Fruit fly (Drosophila melanogaster): Measurements from ENCODE around the gene Cbp80.

The Cbp80 gene

DNA sequence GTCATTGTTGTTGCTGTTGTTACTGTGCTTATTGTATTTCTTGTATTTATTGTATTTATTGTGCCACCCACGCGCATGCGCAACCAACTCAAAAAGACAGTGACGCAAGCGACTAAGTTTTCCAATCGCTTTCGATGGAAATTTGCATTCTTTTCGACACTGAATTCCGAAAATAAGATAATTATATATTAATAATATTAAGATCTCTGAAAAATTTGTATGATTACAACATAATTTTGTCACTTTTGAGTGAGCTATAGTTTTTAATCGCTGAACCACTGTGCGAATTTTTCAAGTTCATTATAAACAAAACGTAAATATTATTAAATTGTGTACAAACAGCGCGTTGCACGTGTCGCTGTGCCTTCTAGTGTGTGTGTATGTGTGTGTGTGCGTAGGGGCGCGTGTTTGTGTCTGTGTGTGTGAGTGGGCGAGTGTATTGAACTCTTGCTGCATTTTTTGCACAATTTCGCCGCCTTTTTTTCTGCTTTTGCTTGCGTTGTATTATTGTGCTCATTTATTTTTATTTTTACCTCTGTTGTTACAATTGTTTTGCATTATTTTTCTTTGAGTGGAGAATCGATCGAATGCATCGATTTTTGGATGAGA lies 34.0 kb upstream of the Cbp80 start:
- peak; percentile 46 for TF ChIP-seq CG8632 (GFP tag; optimal IDR thresholded peaks at IDR 0.05)
- no peak for TF ChIP-seq CG1621 (tag; optimal IDR thresholded peaks at IDR 0.05)
- peak; percentile 19 for TF ChIP-seq CG3919 (GFP tag; optimal IDR thresholded peaks at IDR 0.05)
- peak; percentile 22 for TF ChIP-seq CG32006 (GFP tag; optimal IDR thresholded peaks at IDR 0.05)
- TF ChIP-seq Blimp-1 (GFP tag; optimal IDR thresholded peaks at IDR 0.05) = no peak
- TF ChIP-seq Hr4 (GFP tag; optimal IDR thresholded peaks at IDR 0.05) = no peak
- TF ChIP-seq CG15336 (GFP tag; IDR thresholded peaks at IDR 0.05) = no peak
- TF ChIP-seq salr (GFP tag; optimal IDR thresholded peaks at IDR 0.05) = no peak
- peak; percentile 37 for TF ChIP-seq achi (GFP tag; optimal IDR thresholded peaks at IDR 0.05)
- 0 out of 2 replicates have a peak, but pooled peaks have one; percentile 28 for TF ChIP-seq Gug (GFP tag; IDR thresholded peaks at IDR 0.05)
- TF ChIP-seq ss (GFP tag; optimal IDR thresholded peaks at IDR 0.05) = no peak
- peak; percentile 12 for TF ChIP-seq net (GFP tag; optimal IDR thresholded peaks at IDR 0.05)
- peak; percentile 46 for TF ChIP-seq CG34406 (GFP tag; optimal IDR thresholded peaks at IDR 0.05)
- no peak for TF ChIP-seq CG9139 (GFP tag; optimal IDR thresholded peaks at IDR 0.05)
- TF ChIP-seq Ets96B (tag; optimal IDR thresholded peaks at IDR 0.05) = no peak
- no peak for TF ChIP-seq CG4318 (GFP tag; optimal IDR thresholded peaks at IDR 0.05)
- no peak for TF ChIP-seq CG11762 (GFP tag; optimal IDR thresholded peaks at IDR 0.05; ENCODE audit: insufficient read depth)
- peak; percentile 35 for TF ChIP-seq lz (GFP tag; optimal IDR thresholded peaks at IDR 0.05)
- TF ChIP-seq dsx (GFP tag; optimal IDR thresholded peaks at IDR 0.05; ENCODE audit: poor library complexity, severe bottlenecking) = no peak
- TF ChIP-seq Ets21C (GFP tag; optimal IDR thresholded peaks at IDR 0.05) = no peak
- peak; percentile 70 for TF ChIP-seq Eip78C (GFP tag)
- TF ChIP-seq CG10631 (GFP tag; optimal IDR thresholded peaks at IDR 0.05) = peak; percentile 4
- TF ChIP-seq Smox (GFP tag; optimal IDR thresholded peaks at IDR 0.05) = peak; percentile 19
- peak; percentile 46 for TF ChIP-seq esn (GFP tag; optimal IDR thresholded peaks at IDR 0.05)
- peak; percentile 22 for TF ChIP-seq CG31627 (GFP tag; optimal IDR thresholded peaks at IDR 0.05)
- no peak for TF ChIP-seq Sox14 (GFP tag; optimal IDR thresholded peaks at IDR 0.05)
- no peak for TF ChIP-seq fd85E (GFP tag; optimal IDR thresholded peaks at IDR 0.05)
- TF ChIP-seq svp (GFP tag) = peak; percentile 71
- TF ChIP-seq CG6808 (GFP tag; optimal IDR thresholded peaks at IDR 0.05) = no peak
- TF ChIP-seq CG3032 (tag; optimal IDR thresholded peaks at IDR 0.05) = no peak
- no peak for TF ChIP-seq Eip75B (GFP tag; optimal IDR thresholded peaks at IDR 0.05)
- TF ChIP-seq CG7368 (GFP tag; optimal IDR thresholded peaks at IDR 0.05) = no peak
- peak; percentile 28 for TF ChIP-seq acj6 (GFP tag; optimal IDR thresholded peaks at IDR 0.05)
- TF ChIP-seq eg (GFP tag; IDR thresholded peaks at IDR 0.05) = peak; percentile 56
- no peak for TF ChIP-seq fd59A (GFP tag; optimal IDR thresholded peaks at IDR 0.05)
- TF ChIP-seq CG16779 (tag; optimal IDR thresholded peaks at IDR 0.05) = no peak
- TF ChIP-seq CG11294 (GFP tag; IDR thresholded peaks at IDR 0.05) = no peak
- TF ChIP-seq Eip93F (GFP tag; optimal IDR thresholded peaks at IDR 0.05) = no peak
- 0 out of 3 replicates have a peak, but pooled peaks have one; percentile 23 for TF ChIP-seq CG6163 (GFP tag; IDR thresholded peaks at IDR 0.05)
- no peak for TF ChIP-seq CG6854 (GFP tag; optimal IDR thresholded peaks at IDR 0.05)
- TF ChIP-seq CG8119 (GFP tag; IDR thresholded peaks at IDR 0.05) = 0 out of 3 replicates have a peak, but pooled peaks have one; percentile 20
- no peak for TF ChIP-seq Lpt (GFP tag; optimal IDR thresholded peaks at IDR 0.05)
- TF ChIP-seq topi (GFP tag; optimal IDR thresholded peaks at IDR 0.05) = peak; percentile 12
- TF ChIP-seq CG10669 (GFP tag; optimal IDR thresholded peaks at IDR 0.05) = no peak
- peak; percentile 33 for TF ChIP-seq OdsH (GFP tag; optimal IDR thresholded peaks at IDR 0.05)
- no peak for TF ChIP-seq Hr38 (GFP tag; optimal IDR thresholded peaks at IDR 0.05)
- TF ChIP-seq CG11902 (GFP tag; optimal IDR thresholded peaks at IDR 0.05) = peak; percentile 39
- TF ChIP-seq Hr39 (GFP tag; optimal IDR thresholded peaks at IDR 0.05) = peak; percentile 19
- TF ChIP-seq Sox15 (GFP tag; optimal IDR thresholded peaks at IDR 0.05) = peak; percentile 10
- TF ChIP-seq cyc (GFP tag; optimal IDR thresholded peaks at IDR 0.05) = peak; percentile 8
- TF ChIP-seq CG6276 (GFP tag; optimal IDR thresholded peaks at IDR 0.05) = no peak
- peak; percentile 7 for TF ChIP-seq Sox102F (GFP tag; optimal IDR thresholded peaks at IDR 0.05)

Measured in whole organism, prepupa.